Fruit fly (Drosophila melanogaster) whole organism, embryonic: ENCODE data around the gene Syx4.

Source experiments
- Aef1 ChIP-seq: fragments of 200-800 bp; sonication (Bioruptor generic); IDR thresholded peaks from 3 replicates; pipeline ENCODE4 v1.3.6; 2022; ENCODE audit warnings: missing biosample characterization, missing genetic modification characterization
- B-H2 ChIP-seq: fragments of 200-800 bp; sonication (Bioruptor generic); optimal IDR thresholded peaks from 2 replicates; lab custom pipeline; 2018; ENCODE audit warnings: missing biosample characterization, mild to moderate bottlenecking, missing genetic modification characterization
- CG1024 ChIP-seq: fragments of 200-800 bp; sonication (Bioruptor generic); IDR thresholded peaks from 2 replicates; pipeline ENCODE4 v1.3.6; 2022; ENCODE audit warnings: missing biosample characterization, missing genetic modification characterization
- CG10654 ChIP-seq: fragments of 200-800 bp; sonication (Bioruptor generic); optimal IDR thresholded peaks from 2 replicates; lab custom pipeline; 2016; ENCODE audit warnings: missing biosample characterization, missing genetic modification characterization
- CG11093 ChIP-seq: fragments of 200-800 bp; sonication (Bioruptor generic); IDR thresholded peaks from 3 replicates; pipeline ENCODE4 v1.3.6; 2022; ENCODE audit warnings: missing biosample characterization, missing genetic modification characterization
- CG12104 ChIP-seq: fragments of 200-800 bp; sonication (Bioruptor generic); optimal IDR thresholded peaks from 3 replicates; lab custom pipeline; 2016; ENCODE audit warnings: missing biosample characterization, missing genetic modification characterization
- CG12391 ChIP-seq: fragments of 200-800 bp; sonication (Bioruptor generic); optimal IDR thresholded peaks from 3 replicates; lab custom pipeline; 2018; ENCODE audit warnings: missing biosample characterization, mild to moderate bottlenecking, missing genetic modification characterization, moderate library complexity
- CG14014 ChIP-seq: fragments of 200-800 bp; sonication (Bioruptor generic); IDR thresholded peaks from 2 replicates; pipeline ENCODE4 v1.3.6; 2022; ENCODE audit warnings: missing biosample characterization, missing genetic modification characterization
- CG14710 ChIP-seq: fragments of 200-800 bp; sonication (Bioruptor generic); optimal IDR thresholded peaks from 3 replicates; lab custom pipeline; 2019; ENCODE audit warnings: missing biosample characterization, mild to moderate bottlenecking, missing genetic modification characterization, moderate library complexity
- CG1529 ChIP-seq: fragments of 200-800 bp; sonication (Bioruptor generic); optimal IDR thresholded peaks from 3 replicates; lab custom pipeline; 2018; ENCODE audit warnings: missing biosample characterization, missing genetic modification characterization
- CG15514 ChIP-seq: fragments of 200-800 bp; sonication (Bioruptor generic); optimal IDR thresholded peaks from 3 replicates; lab custom pipeline; 2017; ENCODE audit warnings: missing biosample characterization, missing genetic modification characterization, mild to moderate bottlenecking, moderate library complexity, missing genetic modification reagents
- CG16863 ChIP-seq: fragments of 200-800 bp; sonication (Bioruptor generic); optimal IDR thresholded peaks from 3 replicates; lab custom pipeline; 2016; ENCODE audit warnings: missing biosample characterization, missing genetic modification characterization
- CG17802 ChIP-seq: fragments of 200-800 bp; sonication (Bioruptor generic); optimal IDR thresholded peaks from 2 replicates; lab custom pipeline; 2018; ENCODE audit warnings: missing biosample characterization, mild to moderate bottlenecking, missing genetic modification characterization, moderate library complexity
- CG18011 ChIP-seq: fragments of 200-800 bp; sonication (Bioruptor generic); optimal IDR thresholded peaks from 2 replicates; lab custom pipeline; 2017; ENCODE audit warnings: missing biosample characterization, missing genetic modification characterization, mild to moderate bottlenecking, moderate library complexity, missing genotype
- CG2116 ChIP-seq: fragments of 200-800 bp; sonication (Bioruptor generic); optimal IDR thresholded peaks from 3 replicates; lab custom pipeline; 2018; ENCODE audit warnings: missing biosample characterization, mild to moderate bottlenecking, missing genetic modification characterization
- CG34224 ChIP-seq: fragments of 200-800 bp; sonication (Bioruptor generic); IDR thresholded peaks from 3 replicates; pipeline ENCODE4 v1.3.6; 2022; ENCODE audit warnings: missing biosample characterization, missing genetic modification characterization; ENCODE audit not compliant: partially characterized antibody
- CG4328 ChIP-seq: fragments of 200-800 bp; sonication (Bioruptor generic); optimal IDR thresholded peaks from 3 replicates; lab custom pipeline; 2017; ENCODE audit warnings: missing biosample characterization, missing genetic modification reagents, missing genetic modification characterization
- CG4820 ChIP-seq: fragments of 200-800 bp; sonication (Bioruptor generic); optimal IDR thresholded peaks from 3 replicates; lab custom pipeline; 2016; ENCODE audit warnings: missing biosample characterization, missing genetic modification characterization
- CG6683 ChIP-seq: fragments of 200-800 bp; sonication (Bioruptor generic); optimal IDR thresholded peaks from 2 replicates; lab custom pipeline; 2017; ENCODE audit warnings: missing biosample characterization, mild to moderate bottlenecking, missing genetic modification characterization, missing genetic modification reagents
- CG6791 ChIP-seq: fragments of 200-800 bp; sonication (Bioruptor generic); IDR thresholded peaks from 3 replicates; pipeline ENCODE4 v1.3.6; 2022; ENCODE audit warnings: missing biosample characterization, missing genetic modification characterization; ENCODE audit not compliant: partially characterized antibody
- CG7271 ChIP-seq: fragments of 200-800 bp; sonication (Bioruptor generic); optimal IDR thresholded peaks from 2 replicates; lab custom pipeline; 2018; ENCODE audit warnings: missing biosample characterization, mild to moderate bottlenecking, missing genetic modification characterization, moderate library complexity
- CG7556 ChIP-seq: fragments of 200-800 bp; sonication (Bioruptor generic); optimal IDR thresholded peaks from 2 replicates; lab custom pipeline; 2017; ENCODE audit warnings: missing biosample characterization, mild to moderate bottlenecking, missing genetic modification characterization
- CG7745 ChIP-seq: fragments of 200-800 bp; sonication (Bioruptor generic); optimal IDR thresholded peaks from 2 replicates; lab custom pipeline; 2018; ENCODE audit warnings: missing biosample characterization, mild to moderate bottlenecking, missing genetic modification characterization, moderate library complexity
- CG7987 ChIP-seq: fragments of 200-800 bp; sonication (Bioruptor generic); optimal IDR thresholded peaks from 2 replicates; lab custom pipeline; 2018; ENCODE audit warnings: missing biosample characterization, mild to moderate bottlenecking, missing genetic modification characterization, moderate library complexity
- CG8290 ChIP-seq, 3 experiments: fragments of 200-800 bp; sonication (Bioruptor generic); optimal IDR thresholded peaks; 2 replicates each; lab custom pipeline; 2016 to 2019; ENCODE audit warnings: missing biosample characterization in 3 of 3, missing genetic modification characterization in 3 of 3, mild to moderate bottlenecking in 2 of 3, moderate library complexity in 1 of 3
- CG9876 ChIP-seq: fragments of 200-800 bp; sonication (Bioruptor generic); optimal IDR thresholded peaks from 2 replicates; lab custom pipeline; 2016; ENCODE audit warnings: missing biosample characterization, missing genetic modification characterization
- CoRest ChIP-seq: fragments of 200-800 bp; sonication (Bioruptor generic); optimal IDR thresholded peaks from 3 replicates; lab custom pipeline; 2018; ENCODE audit warnings: missing biosample characterization, mild to moderate bottlenecking, missing genetic modification characterization, moderate library complexity
- D19A ChIP-seq: fragments of 200-800 bp; optimal IDR thresholded peaks from 3 replicates; lab custom pipeline; 2019; ENCODE audit warnings: missing biosample characterization, mild to moderate bottlenecking, missing genetic modification characterization, moderate library complexity
- Opbp ChIP-seq: fragments of 200-800 bp; sonication (Bioruptor generic); IDR thresholded peaks from 3 replicates; pipeline ENCODE4 v1.3.6; 2022; ENCODE audit warnings: missing biosample characterization, missing genetic modification characterization; ENCODE audit not compliant: partially characterized antibody
- Sox102F ChIP-seq: fragments of 200-800 bp; sonication (Bioruptor generic); optimal IDR thresholded peaks from 2 replicates; lab custom pipeline; 2018; ENCODE audit warnings: missing biosample characterization, mild to moderate bottlenecking, missing genetic modification characterization, moderate library complexity
- Ssrp ChIP-seq: fragments of 200-800 bp; sonication (Bioruptor generic); optimal IDR thresholded peaks from 2 replicates; lab custom pipeline; 2018; ENCODE audit warnings: missing biosample characterization, mild to moderate bottlenecking, missing genetic modification characterization, moderate library complexity
- ab ChIP-seq: fragments of 200-800 bp; sonication (Bioruptor generic); optimal IDR thresholded peaks from 2 replicates; lab custom pipeline; 2016; ENCODE audit warnings: missing biosample characterization, missing genetic modification characterization
- ato ChIP-seq: fragments of 200-800 bp; sonication (Bioruptor generic); IDR thresholded peaks from 2 replicates; pipeline ENCODE4 v1.3.6; 2022; ENCODE audit warnings: missing biosample characterization, missing genetic modification characterization; ENCODE audit not compliant: partially characterized antibody
- bowl ChIP-seq: fragments of 200-800 bp; sonication (Bioruptor generic); IDR thresholded peaks from 2 replicates; pipeline ENCODE4 v1.3.6; 2022; ENCODE audit warnings: missing biosample characterization, missing genetic modification characterization
- chn ChIP-seq: fragments of 200-800 bp; sonication (Bioruptor generic); optimal IDR thresholded peaks from 2 replicates; lab custom pipeline; 2016; ENCODE audit warnings: missing biosample characterization, missing genetic modification characterization
- crp ChIP-seq, 2 experiments: fragments of 200-800 bp; sonication (Bioruptor generic); optimal IDR thresholded peaks; 2 replicates in 1 of 2; 3 replicates in 1 of 2; lab custom pipeline; 2017; ENCODE audit warnings: missing biosample characterization in 2 of 2, missing genetic modification characterization in 2 of 2, mild to moderate bottlenecking in 1 of 2, moderate library complexity in 1 of 2
- dan ChIP-seq: fragments of 200-800 bp; sonication (Bioruptor generic); IDR thresholded peaks from 2 replicates; pipeline ENCODE4 v1.3.6; 2022; ENCODE audit warnings: missing biosample characterization, missing genetic modification characterization
- dmrt11E ChIP-seq: fragments of 200-800 bp; sonication (Bioruptor generic); optimal IDR thresholded peaks from 3 replicates; lab custom pipeline; 2018; ENCODE audit warnings: missing biosample characterization, mild to moderate bottlenecking, missing genetic modification characterization, moderate library complexity
- fru ChIP-seq: fragments of >200 bp; optimal IDR thresholded peaks from 2 replicates; lab custom pipeline; 2017
- gsb ChIP-seq: fragments of 200-800 bp; sonication (Bioruptor generic); IDR thresholded peaks from 2 replicates; pipeline ENCODE4 v1.3.6; 2022; ENCODE audit warnings: missing biosample characterization, missing genetic modification characterization
- lab ChIP-seq: fragments of 200-800 bp; sonication (Bioruptor generic); optimal IDR thresholded peaks from 3 replicates; lab custom pipeline; 2017; ENCODE audit warnings: missing biosample characterization, missing genetic modification characterization, mild to moderate bottlenecking, moderate library complexity, missing genetic modification reagents
- nom ChIP-seq: fragments of 200-800 bp; sonication (Bioruptor generic); optimal IDR thresholded peaks from 2 replicates; lab custom pipeline; 2017; ENCODE audit warnings: missing biosample characterization, missing genetic modification characterization, mild to moderate bottlenecking, moderate library complexity, missing genetic modification reagents
- sc ChIP-seq, 3 experiments: fragments of >200 bp in 2 of 3; fragments of 200-800 bp in 1 of 3; sonication (Bioruptor generic) in 1 of 3; optimal IDR thresholded peaks; 2 replicates in 2 of 3; 3 replicates in 1 of 3; lab custom pipeline; 2017; ENCODE audit warnings: mild to moderate bottlenecking in 1 of 3, missing biosample characterization in 1 of 3, missing genetic modification characterization in 1 of 3, missing genetic modification reagents in 1 of 3
- sd ChIP-seq: fragments of 200-800 bp; sonication (Bioruptor generic); optimal IDR thresholded peaks from 3 replicates; lab custom pipeline; 2018; ENCODE audit warnings: missing biosample characterization, mild to moderate bottlenecking, missing genetic modification characterization, moderate library complexity
- sens ChIP-seq: fragments of 200-800 bp; sonication (Bioruptor generic); peaks from one replicate; lab custom pipeline; 2016; ENCODE audit warnings: missing biosample characterization, missing genetic modification characterization
- sisA ChIP-seq: fragments of 200-800 bp; sonication (Bioruptor generic); IDR thresholded peaks from 2 replicates; pipeline ENCODE4 v1.3.6; 2022; ENCODE audit warnings: missing biosample characterization, missing genetic modification characterization
- sob ChIP-seq: fragments of 200-800 bp; sonication (Bioruptor generic); IDR thresholded peaks from 2 replicates; pipeline ENCODE4 v1.3.6; 2022; ENCODE audit warnings: missing biosample characterization, missing genetic modification characterization
- vnd ChIP-seq: fragments of 200-800 bp; sonication (Bioruptor generic); IDR thresholded peaks from 3 replicates; pipeline ENCODE4 v1.3.6; 2022; ENCODE audit warnings: missing biosample characterization, missing genetic modification characterization; ENCODE audit not compliant: partially characterized antibody
- vvl ChIP-seq: fragments of 200-800 bp; sonication (Bioruptor generic); IDR thresholded peaks from 2 replicates; pipeline ENCODE4 v1.3.6; 2022; ENCODE audit warnings: missing biosample characterization, missing genetic modification characterization

The Syx4 gene

dm6 chrX:2790055-2790617 lies 46.3 kb upstream of the Syx4 start, which contains the start of gene CG32795 (continued):
- TF ChIP-seq CG6791 (no peak), Aef1 (GFP tag; lab: Robert Waterston, UW) (no peak), CG34224 (peak; percentile 37; the same call in 1 of the 3 replicates), ato (GFP tag; lab: Robert Waterston, UW) (no peak), sisA (GFP tag; lab: Robert Waterston, UW) (no peak), CG17802 (no peak), dan (no peak), CG12104 (GFP tag; lab: Kevin White, UChicago) (peak; percentile 43), CG7745 (tag; lab: Kevin White, UChicago) (no peak), CG14014 (GFP tag; lab: Robert Waterston, UW) (no peak), lab (no peak), B-H2 (GFP tag; lab: Kevin White, UChicago) (peak; percentile 0), CG8290 (GFP tag; optimal IDR thresholded peaks at IDR 0.05; lab: Kevin White, UChicago) (no peak), CG8290 (tag; optimal IDR thresholded peaks at IDR 0.05; lab: Kevin White, UChicago) (peak; percentile 46 to 49), sd (tag; lab: Kevin White, UChicago) (peak; percentile 37), gsb (GFP tag; lab: Robert Waterston, UW) (no peak), CG7987 (GFP tag; lab: Kevin White, UChicago) (no peak), CG11093 (GFP tag; lab: Robert Waterston, UW) (no peak), sens (GFP tag; lab: Kevin White, UChicago) (peak; percentile 87), CG16863 (GFP tag; lab: Kevin White, UChicago) (no peak), D19A (tag; lab: Kevin White, UChicago) (peak; percentile 43), CoRest (peak; percentile 46), CG6683 (GFP tag; lab: Kevin White, UChicago) (no peak), dmrt11E (tag; lab: Kevin White, UChicago) (peak; percentile 26), CG2116 (GFP tag; lab: Kevin White, UChicago) (peak; percentile 19), sob (no peak), Opbp (peak; percentile 54; the same call in 1 of the 3 replicates), CG7271 (tag; lab: Kevin White, UChicago) (no peak), Sox102F (GFP tag; lab: Kevin White, UChicago) (no peak), CG7556 (no peak), CG10654 (GFP tag; lab: Kevin White, UChicago) (no peak), CG4820 (GFP tag; lab: Kevin White, UChicago) (no peak), CG9876 (no peak), vnd (no peak), chn (GFP tag; lab: Kevin White, UChicago) (peak; percentile 44), crp (GFP tag; optimal IDR thresholded peaks at IDR 0.05; lab: Kevin White, UChicago) (no peak), ab (no peak), CG14710 (peak; percentile 47), CG1024 (GFP tag; lab: Robert Waterston, UW) (no peak), CG4328 (GFP tag; lab: Kevin White, UChicago) (no peak), CG12391 (peak; percentile 55), Ssrp (tag; lab: Kevin White, UChicago) (no peak), sc (optimal IDR thresholded peaks at IDR 0.05; lab: Kevin White, UChicago) (no peak), sc (GFP tag; optimal IDR thresholded peaks at IDR 0.05; lab: Kevin White, UChicago) (no peak), vvl (GFP tag; lab: Robert Waterston, UW) (no peak), bowl (GFP tag; lab: Robert Waterston, UW) (no peak), CG1529 (GFP tag; lab: Kevin White, UChicago) (no peak), fru (lab: Kevin White, UChicago) (no peak), CG18011 (GFP tag; lab: Kevin White, UChicago) (peak; percentile 92), CG15514 (GFP tag; lab: Kevin White, UChicago) (peak; percentile 100), nom (GFP tag; lab: Kevin White, UChicago) (peak; percentile 10)
